Worm (Caenorhabditis elegans) whole organism, L4/young adult: ENCODE measurements around the gene F54B11.4.

ENCODE experiments used
- dao-5 ChIP-seq: sonication (generic microtip); optimal IDR thresholded peaks from 2 replicates; lab custom pipeline; 2016; ENCODE audit warnings: missing genotype, missing genetic modification characterization, moderate library complexity, missing compliant biosample characterization
- him-1 ChIP-seq: sonication (generic microtip); optimal IDR thresholded peaks from 2 replicates; lab custom pipeline; 2016; ENCODE audit warnings: missing genotype, missing genetic modification reagents, missing genetic modification characterization, missing compliant biosample characterization

- no peak for TF ChIP-seq dao-5 (tag; lab: Kevin White, UChicago)
- TF ChIP-seq him-1 (tag; lab: Kevin White, UChicago), result no peak
These were observed 5.6 kb downstream of the F54B11.4 start, which contains the start of gene bra-1 for ce11 chrX:13598021-13598499.
